Worm (Caenorhabditis elegans): Measurements from ENCODE around the gene ZK84.2.

ZK84.2 gene

ce11 chrII:6055927-6056326, 41.8 kb downstream of the ZK84.2 start, which contains the start of gene R12C12.7:
Gene R12C12.7, minus strand, starts transcription at chrII:6055985.
- TF ChIP-seq nhr-11 (tag; optimal IDR thresholded peaks at IDR 0.05) (no peak), lin-13 (GFP tag; optimal IDR thresholded peaks at IDR 0.05) (no peak), dpl-1 (GFP tag; optimal IDR thresholded peaks at IDR 0.05) (peak; percentile 51), snpc-4 (tag; optimal IDR thresholded peaks at IDR 0.05) (no peak), hif-1 (tag; optimal IDR thresholded peaks at IDR 0.05) (no peak), F44E2.7 (GFP tag; IDR thresholded peaks at IDR 0.05) (no peak), lsy-2 (tag; optimal IDR thresholded peaks at IDR 0.05) (peak in 1 of 2 experiments; percentile 55), nhr-28 (tag; optimal IDR thresholded peaks at IDR 0.05) (peak; percentile 76), hlh-30 (tag; optimal IDR thresholded peaks at IDR 0.05; ENCODE audit: insufficient read depth) (peak; percentile 30), spr-1 (tag; optimal IDR thresholded peaks at IDR 0.05) (no peak), Y75B8A.6 (GFP tag; IDR thresholded peaks at IDR 0.05) (no peak), ztf-7 (tag; optimal IDR thresholded peaks at IDR 0.05) (no peak), daf-19 (GFP tag; conservative IDR thresholded peaks at IDR 0.05) (no peak), ceh-32 (tag; optimal IDR thresholded peaks at IDR 0.05; ENCODE audit: poor library complexity) (no peak), mep-1 (tag; optimal IDR thresholded peaks at IDR 0.05) (no peak), lin-38 (GFP tag; IDR thresholded peaks at IDR 0.05) (0 out of 2 replicates have a peak, but pooled peaks have one; percentile 26), snpc-1.2 (GFP tag; IDR thresholded peaks at IDR 0.05) (no peak), dmd-9 (GFP tag; IDR thresholded peaks at IDR 0.05) (no peak), D1046.2 (GFP tag; IDR thresholded peaks at IDR 0.05) (no peak), egl-27 (tag; optimal IDR thresholded peaks at IDR 0.05) (no peak), F10B5.3 (tag; optimal IDR thresholded peaks at IDR 0.05) (no peak), nhr-25 (tag; optimal IDR thresholded peaks at IDR 0.05; ENCODE audit: borderline replicate concordance, insufficient read depth) (no peak), tag-97 (GFP tag; IDR thresholded peaks at IDR 0.05) (no peak), dve-1 (tag; optimal IDR thresholded peaks at IDR 0.05; ENCODE audit: insufficient read depth) (peak; percentile 18), fkh-10 (GFP tag; optimal IDR thresholded peaks at IDR 0.05) (no peak), ctbp-1 (GFP tag; IDR thresholded peaks at IDR 0.05) (no peak), mes-2 (tag; optimal IDR thresholded peaks at IDR 0.05; ENCODE audit: poor library complexity, severe bottlenecking) (peak; percentile 70), nhr-111 (GFP tag; optimal IDR thresholded peaks at IDR 0.05) (no peak), pqm-1 (tag; optimal IDR thresholded peaks at IDR 0.05) (peak; percentile 72), F26F4.8 (GFP tag; conservative IDR thresholded peaks at IDR 0.05) (no peak), nhr-41 (GFP tag; IDR thresholded peaks at IDR 0.05) (no peak), spr-3 (GFP tag; optimal IDR thresholded peaks at IDR 0.05) (no peak), daf-16 (GFP tag; optimal IDR thresholded peaks at IDR 0.05) (no peak), daf-16 (tag; optimal IDR thresholded peaks at IDR 0.05) (peak; percentile 4)

ce11 chrII:6061495-6061894, 47.3 kb downstream of the ZK84.2 start:
- TF ChIP-seq jun-1 (tag; optimal IDR thresholded peaks at IDR 0.05) = no peak
- peak; percentile 21 for TF ChIP-seq hlh-11 (tag; optimal IDR thresholded peaks at IDR 0.05)
- TF ChIP-seq zfp-3 (GFP tag; conservative IDR thresholded peaks at IDR 0.05) = no peak
- no peak for TF ChIP-seq attf-4 (tag; optimal IDR thresholded peaks at IDR 0.05)
- peak; percentile 51 for TF ChIP-seq T20F7.1 (GFP tag; optimal IDR thresholded peaks at IDR 0.05)
- peak; percentile 71 for TF ChIP-seq duxl-1 (tag; optimal IDR thresholded peaks at IDR 0.05; ENCODE audit: poor library complexity)
- TF ChIP-seq fos-1 (tag; optimal IDR thresholded peaks at IDR 0.05) = no peak
- peak; percentile 35 for TF ChIP-seq F37D6.2 (tag; optimal IDR thresholded peaks at IDR 0.05)
- TF ChIP-seq lin-38 (GFP tag; IDR thresholded peaks at IDR 0.05) = no peak
- no peak for TF ChIP-seq skn-1 (tag; optimal IDR thresholded peaks at IDR 0.05)
- peak; percentile 28 for TF ChIP-seq nhr-28 (tag; optimal IDR thresholded peaks at IDR 0.05)
- TF ChIP-seq ceh-20 (GFP tag; IDR thresholded peaks at IDR 0.05) = no peak
- peak; percentile 66; the same call in 1 of the 2 replicates for TF ChIP-seq tra-1 (GFP tag; IDR thresholded peaks at IDR 0.05)
- no peak for TF ChIP-seq vab-7 (GFP tag; IDR thresholded peaks at IDR 0.05)
- peak; percentile 52 for TF ChIP-seq nhr-102 (tag; optimal IDR thresholded peaks at IDR 0.05)
- TF ChIP-seq R02D3.7 (tag; optimal IDR thresholded peaks at IDR 0.05) = no peak
- TF ChIP-seq nhr-76 (tag; optimal IDR thresholded peaks at IDR 0.05) = no peak
- no peak for TF ChIP-seq madf-5 (GFP tag; IDR thresholded peaks at IDR 0.05)
- TF ChIP-seq spr-1 (tag; optimal IDR thresholded peaks at IDR 0.05) = no peak
- no peak for TF ChIP-seq nhr-41 (GFP tag; IDR thresholded peaks at IDR 0.05)
- no peak for TF ChIP-seq lin-15B (tag; optimal IDR thresholded peaks at IDR 0.05)
- TF ChIP-seq mep-1 (tag; optimal IDR thresholded peaks at IDR 0.05) = no peak
- TF ChIP-seq lin-39 (tag; optimal IDR thresholded peaks at IDR 0.05) = no peak
